Fruit fly (Drosophila melanogaster): Measurements from ENCODE around the gene Lar.
A peak's percentile ranks its signal among the peaks of the same experiment; 100 is the strongest.

Lar gene

dm6 chr2L:19586436-19587333 lies at the start of gene Lar (continued):
- TF ChIP-seq Hsf (GFP tag; optimal IDR thresholded peaks at IDR 0.05) (peak; percentile 69), ac (GFP tag; optimal IDR thresholded peaks at IDR 0.05) (no peak), CG32767 (GFP tag; IDR thresholded peaks at IDR 0.05) (no peak), CG2202 (tag; optimal IDR thresholded peaks at IDR 0.05) (no peak), E2f1 (GFP tag; IDR thresholded peaks at IDR 0.05) (peak; percentile 47; the same call in 1 of the 2 replicates), MTF-1 (GFP tag; optimal IDR thresholded peaks at IDR 0.05; ENCODE audit: borderline replicate concordance) (no peak), luna (GFP tag; optimal IDR thresholded peaks at IDR 0.05) (peak; percentile 25), Hmr (GFP tag; optimal IDR thresholded peaks at IDR 0.05) (peak; percentile 48), chm (GFP tag; IDR thresholded peaks at IDR 0.05) (0 out of 2 replicates have a peak, but pooled peaks have one; percentile 45), Atf-2 (GFP tag; optimal IDR thresholded peaks at IDR 0.05) (peak; percentile 21), tap (tag; optimal IDR thresholded peaks at IDR 0.05) (no peak), E2f2 (GFP tag; IDR thresholded peaks at IDR 0.05) (peak; percentile 57), Nf-YC (tag; optimal IDR thresholded peaks at IDR 0.05) (peak; percentile 60), CG15269 (tag; optimal IDR thresholded peaks at IDR 0.05) (peak; percentile 61), sqz (GFP tag; optimal IDR thresholded peaks at IDR 0.05) (no peak), CG7357 (GFP tag; IDR thresholded peaks at IDR 0.05) (peak; percentile 48; the same call in 1 of the 3 replicates), sc (optimal IDR thresholded peaks at IDR 0.05) (no peak), sc (GFP tag; optimal IDR thresholded peaks at IDR 0.05) (no peak), Drgx (GFP tag; IDR thresholded peaks at IDR 0.05) (peak; percentile 35), CG34224 (GFP tag; IDR thresholded peaks at IDR 0.05; ENCODE audit: partially characterized antibody) (0 out of 3 replicates have a peak, but pooled peaks have one; percentile 35), sob (GFP tag; IDR thresholded peaks at IDR 0.05) (peak; percentile 27; the same call in 1 of the 2 replicates), emc (GFP tag; optimal IDR thresholded peaks at IDR 0.05) (no peak), CG17359 (tag; optimal IDR thresholded peaks at IDR 0.05) (peak; percentile 49), CG32532 (GFP tag; IDR thresholded peaks at IDR 0.05) (peak; percentile 78), Rfx (GFP tag; IDR thresholded peaks at IDR 0.05) (peak; percentile 79), CG10959 (GFP tag; IDR thresholded peaks at IDR 0.05) (no peak), al (GFP tag; IDR thresholded peaks at IDR 0.05) (peak; percentile 43; the same call in 1 of the 2 replicates), Six4 (GFP tag; optimal IDR thresholded peaks at IDR 0.05) (peak; percentile 2), Antp (GFP tag; optimal IDR thresholded peaks at IDR 0.05) (peak; percentile 74), sens-2 (GFP tag; IDR thresholded peaks at IDR 0.05) (no peak), Atf6 (GFP tag; IDR thresholded peaks at IDR 0.05) (peak; percentile 68), HLH3B (GFP tag; IDR thresholded peaks at IDR 0.05) (peak; percentile 38; the same call in 1 of the 2 replicates), MBD-R2 (GFP tag; IDR thresholded peaks at IDR 0.05) (peak; percentile 91), otp (GFP tag; IDR thresholded peaks at IDR 0.05) (no peak), CG11723 (GFP tag; optimal IDR thresholded peaks at IDR 0.05) (peak; percentile 34), wdn (GFP tag; IDR thresholded peaks at IDR 0.05) (no peak), Eip74EF (GFP tag; optimal IDR thresholded peaks at IDR 0.05) (no peak), CG7963 (GFP tag; IDR thresholded peaks at IDR 0.05; ENCODE audit: partially characterized antibody) (no peak), cad (GFP tag; optimal IDR thresholded peaks at IDR 0.05) (no peak), esg (GFP tag; conservative IDR thresholded peaks at IDR 0.05) (0 out of 2 replicates have a peak, but pooled peaks have one; percentile 9), CG4854 (GFP tag; optimal IDR thresholded peaks at IDR 0.05) (peak; percentile 39), disco-r (GFP tag; optimal IDR thresholded peaks at IDR 0.05) (no peak), CG7556 (GFP tag; optimal IDR thresholded peaks at IDR 0.05) (peak; percentile 63), fd96Cb (tag; optimal IDR thresholded peaks at IDR 0.05) (peak; percentile 15), zen2 (GFP tag; IDR thresholded peaks at IDR 0.05; ENCODE audit: partially characterized antibody) (no peak), gsb (GFP tag; IDR thresholded peaks at IDR 0.05) (no peak), Dref (GFP tag; IDR thresholded peaks at IDR 0.05) (0 out of 2 replicates have a peak, but pooled peaks have one; percentile 39), CG10366 (GFP tag; IDR thresholded peaks at IDR 0.05) (peak; percentile 73; the same call in 1 of the 2 replicates), bcd (GFP tag; optimal IDR thresholded peaks at IDR 0.05) (peak; percentile 53)

Data from whole organism, embryonic.